Worm (Caenorhabditis elegans): ENCODE measurements around the gene eif-3.F.

Gene eif-3.F

ce11 chrII:9322870-9323349 lies 8.5 kb upstream of the eif-3.F start, which contains the start of gene rab-39:
rab-39 (minus strand) TSS chrII:9322920.
- TF ChIP-seq C16A3.4 (tag; optimal IDR thresholded peaks at IDR 0.05) (peak; percentile 26), fkh-4 (tag; optimal IDR thresholded peaks at IDR 0.05; ENCODE audit: borderline replicate concordance) (no peak), hlh-17 (GFP tag; optimal IDR thresholded peaks at IDR 0.05; ENCODE audit: borderline replicate concordance) (no peak), ztf-11 (tag; optimal IDR thresholded peaks at IDR 0.05) (no peak), alr-1 (tag; optimal IDR thresholded peaks at IDR 0.05; ENCODE audit: borderline replicate concordance) (no peak), pag-3 (tag; optimal IDR thresholded peaks at IDR 0.05; ENCODE audit: borderline replicate concordance, insufficient read depth) (no peak), nhr-20 (tag; optimal IDR thresholded peaks at IDR 0.05) (peak; percentile 4), vab-15 (tag; optimal IDR thresholded peaks at IDR 0.05) (no peak), pqm-1 (tag; optimal IDR thresholded peaks at IDR 0.05) (no peak), nhr-90 (tag; optimal IDR thresholded peaks at IDR 0.05; ENCODE audit: poor library complexity) (no peak), mef-2 (tag; optimal IDR thresholded peaks at IDR 0.05) (no peak), unc-62 (GFP tag; optimal IDR thresholded peaks at IDR 0.05) (no peak), zag-1 (tag; optimal IDR thresholded peaks at IDR 0.05) (no peak), fkh-8 (tag; optimal IDR thresholded peaks at IDR 0.05) (peak; percentile 29), swsn-7 (tag; optimal IDR thresholded peaks at IDR 0.05) (no peak), ceh-88 (GFP tag; IDR thresholded peaks at IDR 0.05) (no peak), nhr-11 (tag; optimal IDR thresholded peaks at IDR 0.05) (no peak), lin-35 (GFP tag; optimal IDR thresholded peaks at IDR 0.05) (peak; percentile 21 to 42), mab-9 (GFP tag; IDR thresholded peaks at IDR 0.05) (no peak), elt-3 (tag; optimal IDR thresholded peaks at IDR 0.05) (no peak), sox-4 (tag; optimal IDR thresholded peaks at IDR 0.05) (no peak), unc-130 (tag; optimal IDR thresholded peaks at IDR 0.05) (no peak), snu-23 (GFP tag; optimal IDR thresholded peaks at IDR 0.05) (peak; percentile 7), sup-37 (GFP tag; optimal IDR thresholded peaks at IDR 0.05) (no peak), hlh-4 (tag; optimal IDR thresholded peaks at IDR 0.05) (no peak), nhr-76 (tag; optimal IDR thresholded peaks at IDR 0.05) (no peak), C04F5.9 (tag; optimal IDR thresholded peaks at IDR 0.05) (no peak), lsy-2 (tag; optimal IDR thresholded peaks at IDR 0.05) (peak; percentile 42 to 70), nhr-237 (tag; optimal IDR thresholded peaks at IDR 0.05) (no peak), lin-14 (GFP tag; optimal IDR thresholded peaks at IDR 0.05) (peak; percentile 31), jun-1 (tag; optimal IDR thresholded peaks at IDR 0.05) (no peak), hpl-2 (GFP tag; optimal IDR thresholded peaks at IDR 0.05) (no peak), nhr-77 (tag; optimal IDR thresholded peaks at IDR 0.05) (no peak), irx-1 (tag; optimal IDR thresholded peaks at IDR 0.05) (no peak), nhr-12 (tag; optimal IDR thresholded peaks at IDR 0.05) (no peak), fkh-10 (GFP tag; optimal IDR thresholded peaks at IDR 0.05) (no peak), Y116A8C.19 (tag; optimal IDR thresholded peaks at IDR 0.05; ENCODE audit: borderline replicate concordance) (no peak), tbx-2 (tag; optimal IDR thresholded peaks at IDR 0.05) (no peak), unc-86 (tag; optimal IDR thresholded peaks at IDR 0.05) (no peak), fos-1 (tag; optimal IDR thresholded peaks at IDR 0.05) (no peak), xbp-1 (tag; optimal IDR thresholded peaks at IDR 0.05) (no peak), ceh-82 (tag; optimal IDR thresholded peaks at IDR 0.05) (no peak), lir-3 (tag; optimal IDR thresholded peaks at IDR 0.05; ENCODE audit: poor library complexity) (no peak), ets-5 (GFP tag; IDR thresholded peaks at IDR 0.05) (no peak), snpc-4 (tag; optimal IDR thresholded peaks at IDR 0.05) (no peak), zip-4 (GFP tag; optimal IDR thresholded peaks at IDR 0.05) (no peak), lin-13 (GFP tag; optimal IDR thresholded peaks at IDR 0.05) (no peak), ztf-4 (tag; optimal IDR thresholded peaks at IDR 0.05) (no peak), ceh-8 (GFP tag; optimal IDR thresholded peaks at IDR 0.05) (no peak), ceh-63 (GFP tag; optimal IDR thresholded peaks at IDR 0.05) (no peak), nhr-84 (tag; optimal IDR thresholded peaks at IDR 0.05) (no peak), nhr-85 (tag) (no peak), aha-1 (tag; optimal IDR thresholded peaks at IDR 0.05) (no peak)
